Worm (Caenorhabditis elegans) whole organism, mixed stage, embryonic: ENCODE data around the gene snpn-1.

Experiments
- ceh-43 ChIP-seq: fragments of 200-800 bp; sonication (Bioruptor generic); optimal IDR thresholded peaks from 2 replicates; lab custom pipeline; 2018; ENCODE audit warnings: mild to moderate bottlenecking, missing genetic modification characterization, moderate library complexity, missing compliant biosample characterization
- nhr-12 ChIP-seq: fragments of 150-350 bp; optimal IDR thresholded peaks from 2 replicates; lab custom pipeline; 2014; ENCODE audit warnings: missing biosample characterization, missing genetic modification characterization

DNA sequence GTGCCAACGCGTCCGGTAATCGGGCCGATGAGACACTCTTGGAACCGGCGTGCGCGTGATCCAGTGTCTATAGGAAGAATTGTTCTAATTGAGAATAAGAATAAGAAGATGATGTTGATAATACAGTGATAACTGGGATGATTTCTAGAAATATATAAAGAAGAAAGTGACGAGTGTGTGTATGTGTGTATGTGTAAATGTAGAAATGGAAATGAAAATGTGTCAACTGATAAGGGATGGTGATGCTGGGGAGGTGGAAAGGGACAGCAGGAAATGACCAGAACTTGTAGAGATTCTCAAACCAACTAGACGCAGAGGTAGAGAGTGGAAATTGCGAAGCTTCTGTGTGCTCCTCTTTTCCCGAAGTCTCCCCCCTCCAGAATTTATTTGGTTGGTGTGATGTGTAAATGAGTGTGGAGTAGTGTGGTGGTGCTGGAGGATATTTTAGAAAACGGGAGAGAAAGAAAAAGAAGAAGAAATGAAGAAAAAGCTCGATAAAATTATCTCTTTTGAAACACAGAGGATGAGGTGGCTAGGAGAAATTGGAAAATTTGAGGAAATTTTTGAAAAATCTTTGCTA is 43.0 kb upstream of the snpn-1 start:
- no peak for TF ChIP-seq ceh-43 (GFP tag; lab: Kevin White, UChicago)
- no peak for TF ChIP-seq nhr-12 (tag; lab: Kevin White, UChicago)
